Worm (Caenorhabditis elegans) whole organism, early embryonic: ENCODE measurements around the gene pmk-2.

Experiments used
- B0310.2 ChIP-seq: sonication (generic microtip); optimal IDR thresholded peaks from 2 replicates; lab custom pipeline; 2016; ENCODE audit warnings: mild to moderate bottlenecking, missing genetic modification characterization, missing compliant biosample characterization
- F13C5.2 ChIP-seq: sonication (generic microtip); optimal IDR thresholded peaks from 2 replicates; lab custom pipeline; 2017; ENCODE audit warnings: mild to moderate bottlenecking, missing genetic modification characterization, inconsistent platforms, missing compliant biosample characterization
- aly-1 ChIP-seq: sonication (generic microtip); optimal IDR thresholded peaks from 2 replicates; lab custom pipeline; 2016; ENCODE audit warnings: missing genetic modification characterization, missing compliant biosample characterization
- ama-1 ChIP-seq: fragments of 150-350 bp; optimal IDR thresholded peaks from 2 replicates; lab custom pipeline; 2014
- ceh-13 ChIP-seq: fragments of 200-800 bp; sonication (Bioruptor generic); optimal IDR thresholded peaks from 2 replicates; lab custom pipeline; 2018; ENCODE audit warnings: mild to moderate bottlenecking, missing genetic modification characterization, missing compliant biosample characterization
- ceh-36 ChIP-seq: sonication (generic microtip); optimal IDR thresholded peaks from 2 replicates; lab custom pipeline; 2016; ENCODE audit warnings: missing genetic modification characterization, inconsistent platforms, missing compliant biosample characterization
- ets-7 ChIP-seq: sonication (generic microtip); optimal IDR thresholded peaks from 2 replicates; lab custom pipeline; 2016; ENCODE audit warnings: missing genotype, missing genetic modification characterization, missing compliant biosample characterization
- flt-1 ChIP-seq: fragments of 200-800 bp; sonication (Bioruptor generic); IDR thresholded peaks from 2 replicates; pipeline ENCODE4 v1.3.6; 2022; ENCODE audit warnings: missing genetic modification characterization, missing compliant biosample characterization
- hmbx-1 ChIP-seq: sonication (generic microtip); optimal IDR thresholded peaks from 2 replicates; lab custom pipeline; 2016; ENCODE audit warnings: mild to moderate bottlenecking, missing genetic modification characterization, missing compliant biosample characterization
- hmg-4 ChIP-seq: fragments of 200-800 bp; sonication (Bioruptor generic); optimal IDR thresholded peaks from 2 replicates; lab custom pipeline; 2018; ENCODE audit warnings: mild to moderate bottlenecking, missing genetic modification characterization, missing compliant biosample characterization
- hnd-1 ChIP-seq: sonication (generic microtip); optimal IDR thresholded peaks from 2 replicates; lab custom pipeline; 2016; ENCODE audit warnings: missing genetic modification characterization, missing compliant biosample characterization
- pes-1 ChIP-seq: fragments of 200-800 bp; sonication (Bioruptor generic); IDR thresholded peaks from 2 replicates; pipeline ENCODE4 v1.3.6; 2022; ENCODE audit warnings: missing genetic modification reagents, missing genetic modification characterization, missing compliant biosample characterization
- scrt-1 ChIP-seq: fragments of 200-800 bp; sonication (Bioruptor generic); IDR thresholded peaks from 2 replicates; pipeline ENCODE4 v1.3.6; 2022; ENCODE audit warnings: missing genetic modification characterization, missing compliant biosample characterization
- sea-1 ChIP-seq: fragments of 200-800 bp; sonication (Bioruptor generic); conservative IDR thresholded peaks from 2 replicates; pipeline ENCODE4 v1.3.6; 2022; ENCODE audit warnings: missing genetic modification characterization, missing compliant biosample characterization
- tbx-11 ChIP-seq: fragments of 200-800 bp; sonication (Bioruptor generic); IDR thresholded peaks from 2 replicates; pipeline ENCODE4 v1.3.6; 2022; ENCODE audit warnings: missing genetic modification characterization, missing compliant biosample characterization
- tbx-37 ChIP-seq: fragments of 200-800 bp; sonication (Bioruptor generic); conservative IDR thresholded peaks from 2 replicates; pipeline ENCODE4 v1.3.6; 2022; ENCODE audit warnings: missing genetic modification reagents, missing genetic modification characterization, missing compliant biosample characterization
- tra-4 ChIP-seq: sonication (generic microtip); optimal IDR thresholded peaks from 2 replicates; lab custom pipeline; 2017; ENCODE audit warnings: missing genetic modification characterization, missing compliant biosample characterization

The pmk-2 gene

DNA sequence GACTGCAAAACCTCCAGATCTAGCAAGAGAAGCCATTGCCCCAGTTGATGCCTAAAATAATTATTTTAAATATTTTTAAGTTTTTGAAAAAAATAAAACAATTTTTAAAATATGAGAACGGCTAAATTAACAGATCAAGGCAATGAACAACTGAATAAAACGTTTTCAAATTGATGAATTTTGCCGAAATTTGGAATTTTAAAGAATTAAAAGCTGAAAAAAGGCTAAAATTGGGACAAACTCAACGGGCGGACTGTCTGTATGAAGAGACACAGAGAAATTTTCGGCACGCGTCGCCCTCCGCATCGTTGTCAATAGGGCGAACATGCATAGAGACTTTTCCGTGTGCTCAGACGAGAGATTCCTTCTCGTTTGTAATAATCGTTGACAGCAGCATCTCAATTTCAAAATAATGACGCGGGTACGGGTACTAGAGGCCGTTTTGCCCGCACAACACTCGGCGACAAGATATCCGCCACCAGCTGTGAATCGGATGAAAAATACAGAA, 7.2 kb upstream of the pmk-2 start, which contains the start of the genes isp-1 and islo-1:
Gene isp-1, minus strand, starts transcription at position 51 of the 508 bp plus-strand sequence.
Gene islo-1, plus strand, starts transcription at position 385 of the 508 bp plus-strand sequence.
- TF ChIP-seq tbx-11 (GFP tag; lab: Robert Waterston, UW) = no peak
- TF ChIP-seq tra-4 (tag; lab: Kevin White, UChicago) = no peak
- TF ChIP-seq ceh-13 (GFP tag; lab: Kevin White, UChicago) = no peak
- TF ChIP-seq F13C5.2 = peak; percentile 55
- no peak for TF ChIP-seq pes-1 (GFP tag; lab: Robert Waterston, UW)
- no peak for TF ChIP-seq ets-7 (tag; lab: Kevin White, UChicago)
- TF ChIP-seq flt-1 (GFP tag; lab: Robert Waterston, UW) = no peak

DNA sequence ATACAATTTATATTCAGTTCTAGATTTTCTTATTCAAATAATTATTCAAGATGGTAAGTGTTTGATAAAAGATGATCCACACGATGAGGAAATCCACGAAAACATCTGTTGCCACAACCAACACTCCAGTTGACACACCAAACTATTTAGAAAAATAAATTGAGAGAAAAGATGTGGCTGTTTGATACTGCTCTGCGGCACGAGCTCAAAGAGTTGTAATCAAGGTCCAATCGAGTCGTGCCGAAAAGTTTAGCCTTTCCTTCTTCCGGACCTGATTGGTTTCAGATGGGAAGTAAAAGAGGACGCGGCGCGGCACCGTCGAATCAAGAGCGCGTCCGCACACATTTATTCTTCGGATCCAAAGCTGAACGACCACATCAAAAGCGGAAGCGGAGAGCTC, 6.8 kb upstream of the pmk-2 start:
- TF ChIP-seq ceh-36 (no peak), hnd-1 (no peak), sea-1 (no peak), tbx-11 (GFP tag; lab: Robert Waterston, UW) (no peak), hmbx-1 (no peak), aly-1 (tag; lab: Kevin White, UChicago) (no peak), B0310.2 (tag; lab: Kevin White, UChicago) (no peak), tra-4 (tag; lab: Kevin White, UChicago) (no peak), pes-1 (GFP tag; lab: Robert Waterston, UW) (no peak), ceh-13 (GFP tag; lab: Kevin White, UChicago) (no peak), flt-1 (GFP tag; lab: Robert Waterston, UW) (no peak), hmg-4 (no peak), ets-7 (tag; lab: Kevin White, UChicago) (no peak), scrt-1 (GFP tag; lab: Robert Waterston, UW) (no peak), F13C5.2 (no peak)

DNA sequence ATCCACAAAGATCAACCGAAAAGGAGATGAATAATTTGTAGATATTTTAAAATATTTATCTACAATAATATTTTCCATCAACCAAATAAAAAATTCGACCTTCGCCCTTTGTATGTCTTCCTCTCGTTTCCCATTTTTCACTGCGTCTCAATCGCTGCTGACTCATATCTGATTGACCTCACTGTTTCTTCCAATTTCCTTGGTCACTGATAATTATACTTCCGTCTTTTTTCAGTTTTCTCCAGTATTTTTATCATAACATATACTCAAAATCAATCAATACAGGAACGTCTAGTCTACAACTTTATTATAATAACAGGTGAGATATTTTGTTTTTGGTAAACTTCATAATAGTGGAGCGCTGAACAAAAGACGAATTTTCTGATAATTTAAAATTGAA, 4.3 kb upstream of the pmk-2 start, which contains the start of gene pmk-3:
Gene pmk-3, plus strand, starts transcription at position 236 of the 400 bp plus-strand sequence.
- no peak for TF ChIP-seq tra-4 (tag; lab: Kevin White, UChicago)
- TF ChIP-seq aly-1 (tag; lab: Kevin White, UChicago) = no peak
- TF ChIP-seq hmbx-1 = no peak
- no peak for TF ChIP-seq ama-1 (lab: Kevin White, UChicago)
- TF ChIP-seq F13C5.2 = no peak

DNA sequence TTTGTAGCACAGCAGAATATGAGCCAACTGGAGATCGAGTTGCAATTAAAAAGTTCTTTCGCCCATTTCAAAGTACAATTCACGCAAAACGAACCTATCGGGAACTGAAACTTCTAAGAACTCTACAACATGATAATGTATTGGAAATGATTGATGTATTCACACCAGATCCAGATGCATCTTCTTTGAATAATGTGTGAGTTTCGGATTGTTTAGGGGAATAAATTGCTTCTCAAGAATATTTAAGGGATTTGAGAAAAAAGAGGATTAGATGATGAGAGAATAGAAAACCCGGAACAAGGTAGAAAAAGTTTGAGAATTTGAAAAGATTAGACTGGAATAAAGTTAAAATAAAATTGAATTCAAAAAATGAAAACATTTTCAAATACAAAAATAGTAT, 1.0 kb downstream of the pmk-2 start:
- TF ChIP-seq F13C5.2 (no peak), ceh-13 (GFP tag; lab: Kevin White, UChicago) (no peak)

DNA sequence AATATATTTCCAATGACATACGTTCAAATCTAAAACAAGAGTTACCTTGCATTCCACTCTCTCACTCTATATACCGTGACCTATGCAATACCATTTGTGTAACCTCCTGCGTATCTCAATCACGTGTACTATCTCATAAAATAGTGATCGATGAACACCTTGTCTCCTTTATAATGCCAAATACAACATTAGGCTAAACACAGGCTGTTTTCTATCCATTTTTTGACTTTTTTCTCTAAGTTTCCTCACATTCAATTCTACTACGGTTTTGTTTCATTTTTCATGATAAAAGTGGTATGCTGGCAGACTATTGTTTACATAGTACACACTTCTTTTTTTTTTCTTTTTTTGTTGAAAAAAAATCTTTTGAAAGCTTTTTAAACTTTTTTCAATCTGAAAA, 3.0 kb downstream of the pmk-2 start:
- no peak for TF ChIP-seq ceh-13 (GFP tag; lab: Kevin White, UChicago)
- no peak for TF ChIP-seq ceh-36

DNA sequence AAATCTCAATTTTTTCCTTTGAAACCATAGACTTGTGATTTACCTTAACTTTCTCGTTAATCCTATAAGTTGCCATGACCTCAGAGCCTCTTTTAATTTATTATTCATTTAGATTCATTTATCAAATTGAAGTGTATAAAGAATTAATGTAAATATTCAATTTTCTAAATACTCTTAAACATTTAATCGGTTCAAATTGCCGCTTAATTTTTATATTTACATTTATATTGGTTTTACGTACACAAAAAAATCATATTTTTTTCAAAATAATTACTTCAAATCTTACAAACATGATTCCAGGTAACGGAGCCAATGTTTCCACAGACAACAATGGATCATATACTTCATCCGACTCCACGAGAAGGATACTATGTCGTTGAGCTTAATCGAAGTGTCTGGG, 5.2 kb downstream of the pmk-2 start, which contains the start of gene pmk-1:
Gene pmk-1, plus strand, starts transcription at position 301 of the 400 bp plus-strand sequence.
- TF ChIP-seq F13C5.2 = no peak
- TF ChIP-seq hmg-4 = no peak
- no peak for TF ChIP-seq tbx-11 (GFP tag; lab: Robert Waterston, UW)
- TF ChIP-seq sea-1 = no peak
- TF ChIP-seq B0310.2 (tag; lab: Kevin White, UChicago) = no peak

DNA sequence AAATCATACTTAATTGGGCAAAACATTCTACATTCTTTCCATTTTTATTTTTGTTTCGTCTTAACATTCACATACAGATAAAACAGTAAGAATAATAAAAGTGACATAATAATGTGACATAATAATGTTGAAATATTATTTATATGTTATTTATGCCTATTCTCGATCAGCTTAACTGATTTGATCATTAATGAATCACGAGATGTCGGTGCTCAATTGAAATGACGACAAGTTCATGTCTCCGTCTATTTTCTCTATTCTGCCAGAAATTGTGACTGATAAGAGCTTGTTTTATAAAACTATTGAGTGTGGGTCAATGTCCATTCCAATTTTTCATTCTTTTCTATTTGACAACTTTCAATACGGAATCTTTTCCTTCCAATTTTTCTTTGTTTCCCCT, 8.4 kb downstream of the pmk-2 start:
- TF ChIP-seq ets-7 (tag; lab: Kevin White, UChicago) (no peak), ceh-13 (GFP tag; lab: Kevin White, UChicago) (no peak), ceh-36 (no peak), hmg-4 (no peak), tbx-11 (GFP tag; lab: Robert Waterston, UW) (no peak), aly-1 (tag; lab: Kevin White, UChicago) (no peak), sea-1 (no peak), B0310.2 (tag; lab: Kevin White, UChicago) (no peak), flt-1 (GFP tag; lab: Robert Waterston, UW) (no peak), F13C5.2 (no peak), hnd-1 (no peak), tra-4 (tag; lab: Kevin White, UChicago) (no peak), tbx-37 (no peak), scrt-1 (GFP tag; lab: Robert Waterston, UW) (no peak), hmbx-1 (no peak), pes-1 (GFP tag; lab: Robert Waterston, UW) (no peak), ama-1 (lab: Kevin White, UChicago) (no peak)

DNA sequence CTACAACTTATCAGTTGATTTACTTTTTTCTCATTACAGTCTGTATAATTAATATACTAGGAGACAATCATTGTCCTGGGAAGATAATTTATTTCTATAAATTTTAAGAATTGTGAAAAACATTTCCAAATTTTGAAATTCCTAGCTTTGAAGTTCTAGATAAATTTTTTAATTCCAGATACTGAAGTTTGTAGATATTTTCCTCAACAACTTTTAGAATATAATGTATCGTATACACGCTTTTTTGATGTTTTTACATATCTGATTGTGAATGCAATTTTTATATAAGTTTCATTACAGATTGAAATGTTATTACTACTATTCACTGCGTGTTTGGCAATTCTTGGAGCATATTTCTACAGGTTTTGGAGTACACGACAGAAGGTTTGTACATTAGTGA, 8.8 kb downstream of the pmk-2 start, which contains the start of gene faah-2:
Gene faah-2, plus strand, starts transcription at position 301 of the 400 bp plus-strand sequence.
- no peak for TF ChIP-seq tra-4 (tag; lab: Kevin White, UChicago)
- TF ChIP-seq aly-1 (tag; lab: Kevin White, UChicago) = no peak
- TF ChIP-seq sea-1 = no peak
- TF ChIP-seq ets-7 (tag; lab: Kevin White, UChicago) = no peak
- no peak for TF ChIP-seq pes-1 (GFP tag; lab: Robert Waterston, UW)
- TF ChIP-seq hmbx-1 = no peak
- no peak for TF ChIP-seq hmg-4
- TF ChIP-seq tbx-37 = no peak

DNA sequence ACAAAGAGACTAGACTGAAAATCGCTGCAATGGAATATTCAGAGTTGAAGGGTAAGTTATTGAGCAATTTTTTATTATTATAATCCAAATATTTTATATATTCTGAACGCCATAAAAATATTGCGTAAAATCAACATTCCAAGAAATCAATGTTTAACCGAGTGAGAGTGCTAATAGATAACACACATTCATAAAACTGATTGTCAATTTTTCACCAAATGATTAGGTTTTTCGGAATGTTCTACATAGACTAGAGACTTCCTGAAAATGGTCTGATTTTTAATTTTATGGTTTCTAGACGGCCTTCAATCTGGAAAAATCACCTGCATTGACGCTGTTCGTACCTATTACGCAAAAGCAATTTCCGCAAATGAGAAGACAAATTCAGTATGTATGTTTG, 9.4 kb downstream of the pmk-2 start:
- TF ChIP-seq tbx-37 (no peak), scrt-1 (GFP tag; lab: Robert Waterston, UW) (no peak), flt-1 (GFP tag; lab: Robert Waterston, UW) (no peak), tra-4 (tag; lab: Kevin White, UChicago) (no peak)
